Fruit fly (Drosophila melanogaster) whole organism, embryonic: Measurements from ENCODE around the gene VhaAC45RP.

Experiments used
- Atf-2 ChIP-seq: fragments of 200-800 bp; sonication (Bioruptor generic); optimal IDR thresholded peaks from 2 replicates; lab custom pipeline; 2016; ENCODE audit warnings: missing biosample characterization, missing genetic modification characterization
- BEAF-32 ChIP-seq: fragments of 200-800 bp; sonication (Bioruptor generic); optimal IDR thresholded peaks from 3 replicates; lab custom pipeline; 2017; ENCODE audit warnings: missing biosample characterization, missing genetic modification characterization, mild to moderate bottlenecking, moderate library complexity, missing genetic modification reagents
- BtbVII ChIP-seq: fragments of 200-800 bp; sonication (Bioruptor generic); optimal IDR thresholded peaks from 3 replicates; lab custom pipeline; 2017; ENCODE audit warnings: missing biosample characterization, mild to moderate bottlenecking, missing genetic modification characterization
- CG10209 ChIP-seq: fragments of 200-800 bp; sonication (Bioruptor generic); optimal IDR thresholded peaks from 3 replicates; lab custom pipeline; 2017; ENCODE audit warnings: missing biosample characterization, mild to moderate bottlenecking, missing genetic modification characterization, missing genetic modification reagents
- CG10274 ChIP-seq: fragments of 200-800 bp; sonication (Bioruptor generic); optimal IDR thresholded peaks from 3 replicates; lab custom pipeline; 2017; ENCODE audit warnings: missing biosample characterization, mild to moderate bottlenecking, missing genetic modification characterization
- CG11560 ChIP-seq: fragments of 200-800 bp; sonication (Bioruptor generic); IDR thresholded peaks from 3 replicates; pipeline ENCODE4 v1.3.6; 2022; ENCODE audit warnings: missing biosample characterization, missing genetic modification characterization
- CG11723 ChIP-seq: fragments of 200-800 bp; sonication (Bioruptor generic); optimal IDR thresholded peaks from 2 replicates; lab custom pipeline; 2017; ENCODE audit warnings: missing biosample characterization, mild to moderate bottlenecking, missing genetic modification characterization
- CG13296 ChIP-seq: fragments of 200-800 bp; sonication (Bioruptor generic); optimal IDR thresholded peaks from 3 replicates; lab custom pipeline; 2018; ENCODE audit warnings: missing biosample characterization, mild to moderate bottlenecking, missing genetic modification characterization
- CG17361 ChIP-seq: fragments of 200-800 bp; sonication (Bioruptor generic); IDR thresholded peaks from 3 replicates; pipeline ENCODE4 v1.3.6; 2022; ENCODE audit warnings: missing biosample characterization, missing genetic modification characterization
- CG1832 ChIP-seq: fragments of 200-800 bp; sonication (Bioruptor generic); optimal IDR thresholded peaks from 2 replicates; lab custom pipeline; 2017; ENCODE audit warnings: missing biosample characterization, mild to moderate bottlenecking, missing genetic modification characterization, inconsistent platforms
- CG2199 ChIP-seq: fragments of 200-800 bp; sonication (Bioruptor generic); IDR thresholded peaks from 3 replicates; pipeline ENCODE4 v1.3.6; 2022; ENCODE audit warnings: missing biosample characterization, missing genetic modification characterization
- CG31224 ChIP-seq: fragments of 200-800 bp; sonication (Bioruptor generic); IDR thresholded peaks from 2 replicates; pipeline ENCODE4 v1.3.6; 2022; ENCODE audit warnings: missing biosample characterization, missing genetic modification characterization
- CG31441 ChIP-seq: fragments of 200-800 bp; sonication (Bioruptor generic); IDR thresholded peaks from 2 replicates; pipeline ENCODE4 v1.3.6; 2022; ENCODE audit warnings: missing biosample characterization, missing genetic modification characterization
- CG33213 ChIP-seq: fragments of 200-800 bp; sonication (Bioruptor generic); optimal IDR thresholded peaks from 3 replicates; lab custom pipeline; 2016; ENCODE audit warnings: missing biosample characterization, missing genetic modification characterization
- CG33557 ChIP-seq: fragments of 200-800 bp; sonication (Bioruptor generic); optimal IDR thresholded peaks from 2 replicates; lab custom pipeline; 2019; ENCODE audit warnings: missing biosample characterization, mild to moderate bottlenecking, missing genetic modification characterization, moderate library complexity
- CG3726 ChIP-seq: fragments of 200-800 bp; sonication (Bioruptor generic); IDR thresholded peaks from 3 replicates; pipeline ENCODE4, ENCODE4 v1.3.6; 2022; ENCODE audit warnings: missing biosample characterization, missing genetic modification characterization
- CG4730 ChIP-seq: fragments of 200-800 bp; sonication (Bioruptor generic); IDR thresholded peaks from 2 replicates; pipeline ENCODE4 v1.3.6; 2022; ENCODE audit warnings: missing biosample characterization, missing genetic modification characterization
- CG5180 ChIP-seq: fragments of 200-800 bp; sonication (Bioruptor generic); optimal IDR thresholded peaks from 3 replicates; lab custom pipeline; 2017; ENCODE audit warnings: missing biosample characterization, missing genetic modification characterization, mild to moderate bottlenecking, moderate library complexity, missing genetic modification reagents
- CG7987 ChIP-seq: fragments of 200-800 bp; sonication (Bioruptor generic); optimal IDR thresholded peaks from 2 replicates; lab custom pipeline; 2018; ENCODE audit warnings: missing biosample characterization, mild to moderate bottlenecking, missing genetic modification characterization, moderate library complexity
- CG8281 ChIP-seq: fragments of 200-800 bp; sonication (Bioruptor generic); optimal IDR thresholded peaks from 2 replicates; lab custom pipeline; 2018; ENCODE audit warnings: missing biosample characterization, mild to moderate bottlenecking, missing genetic modification characterization, moderate library complexity
- CG8478 ChIP-seq: fragments of >200 bp; optimal IDR thresholded peaks from 2 replicates; lab custom pipeline; 2018
- Camta ChIP-seq: fragments of 200-800 bp; sonication (Bioruptor generic); optimal IDR thresholded peaks from 2 replicates; lab custom pipeline; 2016; ENCODE audit warnings: missing biosample characterization, missing genetic modification characterization
- CrebB ChIP-seq: fragments of 200-800 bp; sonication (Bioruptor generic); optimal IDR thresholded peaks from 3 replicates; lab custom pipeline; 2018; ENCODE audit warnings: missing biosample characterization, mild to moderate bottlenecking, missing genetic modification characterization
- Dek ChIP-seq: fragments of 200-800 bp; sonication (Bioruptor generic); optimal IDR thresholded peaks from 3 replicates; lab custom pipeline; 2019; ENCODE audit warnings: missing biosample characterization, mild to moderate bottlenecking, missing genetic modification characterization, moderate library complexity
- ERR ChIP-seq: fragments of 200-800 bp; sonication (Bioruptor generic); optimal IDR thresholded peaks from 2 replicates; lab custom pipeline; 2016; ENCODE audit warnings: missing biosample characterization, missing genetic modification characterization
- Hr51 ChIP-seq, 2 experiments: fragments of 200-800 bp; sonication (Bioruptor generic); optimal IDR thresholded peaks; 2 replicates in 1 of 2; 3 replicates in 1 of 2; lab custom pipeline; 2016 to 2018; ENCODE audit warnings: missing biosample characterization in 2 of 2, missing genetic modification characterization in 2 of 2, mild to moderate bottlenecking in 1 of 2, moderate library complexity in 1 of 2
- Kr ChIP-seq: fragments of 200-800 bp; sonication (Bioruptor generic); optimal IDR thresholded peaks from 2 replicates; lab custom pipeline; 2017; ENCODE audit warnings: missing biosample characterization, mild to moderate bottlenecking, missing genetic modification characterization
- Lhr ChIP-seq: fragments of 200-800 bp; sonication (Bioruptor generic); optimal IDR thresholded peaks from 3 replicates; lab custom pipeline; 2017; ENCODE audit warnings: mild to moderate bottlenecking, missing biosample characterization, missing genetic modification reagents, missing genetic modification characterization
- MTF-1 ChIP-seq: fragments of 200-800 bp; sonication (Bioruptor generic); optimal IDR thresholded peaks from 2 replicates; lab custom pipeline; 2018; ENCODE audit warnings: missing biosample characterization, mild to moderate bottlenecking, missing genetic modification characterization, borderline replicate concordance
- NFAT ChIP-seq: fragments of 200-800 bp; sonication (Bioruptor generic); IDR thresholded peaks from 2 replicates; pipeline ENCODE4 v1.3.6; 2022; ENCODE audit warnings: missing biosample characterization, missing genetic modification characterization
- Ptx1 ChIP-seq: fragments of 200-800 bp; sonication (Bioruptor generic); IDR thresholded peaks from 2 replicates; pipeline ENCODE4 v1.3.6; 2022; ENCODE audit warnings: missing biosample characterization, missing genetic modification characterization
- ato ChIP-seq: fragments of 200-800 bp; sonication (Bioruptor generic); IDR thresholded peaks from 2 replicates; pipeline ENCODE4 v1.3.6; 2022; ENCODE audit warnings: missing biosample characterization, missing genetic modification characterization; ENCODE audit not compliant: partially characterized antibody
- disco-r ChIP-seq: fragments of 200-800 bp; sonication (Bioruptor generic); optimal IDR thresholded peaks from 2 replicates; lab custom pipeline; 2016; ENCODE audit warnings: missing biosample characterization, missing genetic modification characterization
- dm ChIP-seq: fragments of 200-800 bp; sonication (Bioruptor generic); optimal IDR thresholded peaks from 3 replicates; lab custom pipeline; 2016; ENCODE audit warnings: missing biosample characterization, missing genetic modification characterization
- ems ChIP-seq: fragments of 200-800 bp; sonication (Bioruptor generic); optimal IDR thresholded peaks from 3 replicates; lab custom pipeline; 2016; ENCODE audit warnings: missing biosample characterization, missing genetic modification characterization
- eve ChIP-seq, 2 experiments: fragments of >200 bp; optimal IDR thresholded peaks; 2 replicates each; lab custom pipeline; 2017; ENCODE audit warnings: missing biosample characterization in 2 of 2, missing genetic modification characterization in 2 of 2
- ham ChIP-seq: fragments of 200-800 bp; sonication (Bioruptor generic); IDR thresholded peaks from 2 replicates; pipeline ENCODE4 v1.3.6; 2022; ENCODE audit warnings: missing biosample characterization, missing genetic modification characterization
- hbn ChIP-seq: fragments of 200-800 bp; sonication (Bioruptor generic); IDR thresholded peaks from 2 replicates; pipeline ENCODE4 v1.3.6; 2022; ENCODE audit warnings: missing biosample characterization, missing genetic modification characterization; ENCODE audit not compliant: partially characterized antibody
- insv ChIP-seq, 2 experiments: fragments of 200-800 bp; sonication (Bioruptor generic); optimal IDR thresholded peaks; 3 replicates each; lab custom pipeline; 2016 to 2018; ENCODE audit warnings: missing biosample characterization in 2 of 2, missing genetic modification characterization in 2 of 2
- ken ChIP-seq: fragments of 200-800 bp; sonication (Bioruptor generic); IDR thresholded peaks from 3 replicates; pipeline ENCODE4 v1.3.6; 2022; ENCODE audit warnings: missing biosample characterization, missing genetic modification characterization
- lab ChIP-seq: fragments of 200-800 bp; sonication (Bioruptor generic); optimal IDR thresholded peaks from 3 replicates; lab custom pipeline; 2017; ENCODE audit warnings: missing biosample characterization, missing genetic modification characterization, mild to moderate bottlenecking, moderate library complexity, missing genetic modification reagents
- mam ChIP-seq: fragments of 200-800 bp; sonication (Bioruptor generic); optimal IDR thresholded peaks from 3 replicates; lab custom pipeline; 2016; ENCODE audit warnings: missing biosample characterization, missing genetic modification characterization
- pan ChIP-seq, 4 experiments: fragments of >200 bp in 3 of 4; fragments of 200-800 bp in 1 of 4; sonication (Bioruptor generic) in 1 of 4; optimal IDR thresholded peaks in 3 of 4; IDR thresholded peaks in 1 of 4; 2 replicates each; pipeline versions ENCODE4 v1.3.6 to Lab custom; 2017 to 2022; ENCODE audit warnings: missing biosample characterization in 2 of 4, missing genetic modification characterization in 2 of 4, mixed read lengths in 1 of 4
- pita ChIP-seq: fragments of 200-800 bp; sonication (Bioruptor generic); optimal IDR thresholded peaks from 2 replicates; lab custom pipeline; 2017; ENCODE audit warnings: missing biosample characterization, mild to moderate bottlenecking, missing genetic modification characterization
- rib ChIP-seq: fragments of 200-800 bp; sonication (Bioruptor generic); IDR thresholded peaks from 2 replicates; pipeline ENCODE4 v1.3.6; 2022; ENCODE audit warnings: missing biosample characterization, missing genetic modification characterization
- sens ChIP-seq: fragments of 200-800 bp; sonication (Bioruptor generic); peaks from one replicate; lab custom pipeline; 2016; ENCODE audit warnings: missing biosample characterization, missing genetic modification characterization
- sim ChIP-seq: fragments of 200-800 bp; sonication (Bioruptor generic); IDR thresholded peaks from 2 replicates; pipeline ENCODE4 v1.3.6; 2022; ENCODE audit warnings: missing biosample characterization, missing genetic modification characterization
- vvl ChIP-seq: fragments of 200-800 bp; sonication (Bioruptor generic); IDR thresholded peaks from 2 replicates; pipeline ENCODE4 v1.3.6; 2022; ENCODE audit warnings: missing biosample characterization, missing genetic modification characterization

VhaAC45RP gene

dm6 chr3R:30203104-30203986 is 37.1 kb upstream of the VhaAC45RP start (continued):
- TF ChIP-seq Kr (GFP tag; lab: Kevin White, UChicago): peak; percentile 62
- TF ChIP-seq pan (optimal IDR thresholded peaks at IDR 0.05; lab: Kevin White, UChicago): no peak
- peak in 1 of 2 experiments; percentile 91 for TF ChIP-seq pan (GFP tag; optimal IDR thresholded peaks at IDR 0.05 in 1 of 2, IDR thresholded peaks at IDR 0.05 in 1 of 2)
- peak; percentile 94 for TF ChIP-seq CG13296
- TF ChIP-seq NFAT (GFP tag; lab: Robert Waterston, UW): peak; percentile 83
- peak; percentile 63; the same call in 1 of the 2 replicates for TF ChIP-seq sim (GFP tag; lab: Robert Waterston, UW)
- TF ChIP-seq disco-r (GFP tag; lab: Kevin White, UChicago): peak; percentile 89
- no peak for TF ChIP-seq CG8478 (lab: Kevin White, UChicago)
- peak; percentile 98 for TF ChIP-seq ems (GFP tag; lab: Kevin White, UChicago)
- peak; percentile 96 for TF ChIP-seq CG17361
- TF ChIP-seq ham (GFP tag; lab: Robert Waterston, UW): peak; percentile 74
- peak; percentile 91 for TF ChIP-seq Dek (tag; lab: Kevin White, UChicago)
- TF ChIP-seq CG31224: peak; percentile 88
- TF ChIP-seq ato (GFP tag; lab: Robert Waterston, UW): no peak
- TF ChIP-seq pita: no peak
- peak; percentile 97 for TF ChIP-seq CG33213 (GFP tag; lab: Kevin White, UChicago)
- peak; percentile 78; the same call in 1 of the 2 replicates for TF ChIP-seq rib (GFP tag; lab: Robert Waterston, UW)
- TF ChIP-seq sens: peak; percentile 100
- TF ChIP-seq CG33557 (GFP tag; lab: Kevin White, UChicago): peak; percentile 68
- peak; percentile 98 for TF ChIP-seq lab (GFP tag; lab: Kevin White, UChicago)
- peak; percentile 88 for TF ChIP-seq CG7987 (GFP tag; lab: Kevin White, UChicago)
- TF ChIP-seq Ptx1 (GFP tag; lab: Robert Waterston, UW): peak; percentile 95
- TF ChIP-seq Camta (GFP tag; lab: Kevin White, UChicago): peak; percentile 98
- peak; percentile 87 for TF ChIP-seq dm
- peak; percentile 55; the same call in 1 of the 2 replicates for TF ChIP-seq hbn (GFP tag; lab: Robert Waterston, UW)
- peak; percentile 96 for TF ChIP-seq BtbVII (GFP tag; lab: Kevin White, UChicago)
- peak; percentile 97 for TF ChIP-seq ERR (GFP tag; lab: Kevin White, UChicago)
- peak; percentile 88 for TF ChIP-seq CG4730
- TF ChIP-seq CG8281 (tag; lab: Kevin White, UChicago): peak; percentile 86
- TF ChIP-seq BEAF-32 (GFP tag; lab: Kevin White, UChicago): peak; percentile 28
- peak; percentile 95 for TF ChIP-seq vvl (GFP tag; lab: Robert Waterston, UW)
- no peak for TF ChIP-seq eve (GFP tag; optimal IDR thresholded peaks at IDR 0.05; lab: Kevin White, UChicago)
- peak; percentile 94 for TF ChIP-seq CG10209
- TF ChIP-seq CrebB (tag; lab: Kevin White, UChicago): peak; percentile 78
- peak; percentile 87 for TF ChIP-seq CG5180 (GFP tag; lab: Kevin White, UChicago)
- peak; percentile 94 for TF ChIP-seq Atf-2
- peak in 1 of 2 experiments; percentile 8 for TF ChIP-seq insv (GFP tag; optimal IDR thresholded peaks at IDR 0.05; lab: Kevin White, UChicago)
- TF ChIP-seq CG2199 (GFP tag; lab: Robert Waterston, UW): peak; percentile 98; the same call in 2 of the 3 replicates
- TF ChIP-seq CG11560 (tag; lab: Robert Waterston, UW): peak; percentile 86
- TF ChIP-seq mam: peak; percentile 98
- TF ChIP-seq CG10274 (GFP tag; lab: Kevin White, UChicago): peak; percentile 100
- TF ChIP-seq ken: peak; percentile 91
- peak; percentile 67 for TF ChIP-seq Lhr (GFP tag; lab: Kevin White, UChicago)
- peak; percentile 90 to 94 for TF ChIP-seq Hr51 (GFP tag; optimal IDR thresholded peaks at IDR 0.05; lab: Kevin White, UChicago)
- no peak for TF ChIP-seq CG1832 (GFP tag; lab: Kevin White, UChicago)
- peak; percentile 94 for TF ChIP-seq CG31441 (GFP tag; lab: Robert Waterston, UW)
- TF ChIP-seq MTF-1 (GFP tag; lab: Kevin White, UChicago): peak; percentile 81
- TF ChIP-seq CG11723 (GFP tag; lab: Kevin White, UChicago): peak; percentile 95
- peak; percentile 87 for TF ChIP-seq CG3726 (GFP tag; lab: Robert Waterston, UW)
